Worm (Caenorhabditis elegans) whole organism, mixed stage, embryonic: ENCODE data around the gene nhr-254.

Experiments
- ces-1 ChIP-seq: fragments of 150-350 bp; optimal IDR thresholded peaks from 2 replicates; lab custom pipeline; 2014; ENCODE audit warnings: missing biosample characterization, missing genetic modification reagents, missing genetic modification characterization
- elt-3 ChIP-seq: fragments of 150-350 bp; optimal IDR thresholded peaks from 2 replicates; lab custom pipeline; 2014; ENCODE audit warnings: missing biosample characterization, missing genetic modification characterization
- nhr-2 ChIP-seq: fragments of 150-350 bp; optimal IDR thresholded peaks from 2 replicates; lab custom pipeline; 2014; ENCODE audit warnings: missing biosample characterization, missing genetic modification characterization
- nhr-237 ChIP-seq: fragments of 150-350 bp; optimal IDR thresholded peaks from 2 replicates; lab custom pipeline; 2014; ENCODE audit warnings: missing biosample characterization, missing genetic modification characterization
- sem-2 ChIP-seq: fragments of 200-800 bp; sonication (Bioruptor generic); optimal IDR thresholded peaks from 2 replicates; lab custom pipeline; 2018; ENCODE audit warnings: mild to moderate bottlenecking, missing genetic modification characterization, missing compliant biosample characterization
- unc-62 ChIP-seq: fragments of 150-350 bp; optimal IDR thresholded peaks from 2 replicates; lab custom pipeline; 2014; ENCODE audit warnings: missing biosample characterization, missing genetic modification reagents, missing genetic modification characterization

DNA sequence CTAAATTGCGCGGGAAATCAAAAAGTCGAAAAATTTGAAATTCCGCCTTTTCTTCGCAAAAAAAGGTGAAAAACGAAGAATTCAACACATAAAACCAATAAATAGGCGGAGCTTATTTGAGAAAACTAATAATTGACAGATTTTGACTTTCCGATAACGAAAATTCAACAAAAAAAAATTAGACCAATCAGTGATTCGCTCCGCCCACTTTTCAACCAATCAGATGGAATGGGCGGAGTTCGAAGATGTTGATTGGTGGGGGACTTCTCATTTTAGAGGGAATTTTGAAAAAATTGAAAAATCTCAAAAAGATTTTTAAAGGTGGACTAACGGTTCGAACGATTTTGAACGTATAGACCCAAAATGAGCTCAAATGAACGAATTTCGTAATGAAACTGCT lies 41.6 kb upstream of the nhr-254 start:
- TF ChIP-seq elt-3 (tag; lab: Kevin White, UChicago) (no peak), ces-1 (GFP tag; lab: Kevin White, UChicago) (no peak), sem-2 (GFP tag; lab: Kevin White, UChicago) (no peak), unc-62 (GFP tag; lab: Kevin White, UChicago) (no peak), nhr-237 (tag; lab: Kevin White, UChicago) (no peak), nhr-2 (tag; lab: Kevin White, UChicago) (no peak)
